Fruit fly (Drosophila melanogaster) Kc167 (cell line): ENCODE measurements around the gene CG13813.

Source experiments
- Myc ChIP-seq: fragments of >200 bp; optimal IDR thresholded peaks from 2 replicates; lab custom pipeline; 2017; ENCODE audit warnings: missing external identifiers
- Sin3A ChIP-seq: fragments of >200 bp; optimal IDR thresholded peaks from 2 replicates; lab custom pipeline; 2018; ENCODE audit warnings: missing external identifiers
- h ChIP-seq: fragments of >200 bp; optimal IDR thresholded peaks from 3 replicates; lab custom pipeline; 2018; ENCODE audit warnings: missing external identifiers
- insv ChIP-seq: fragments of >200 bp; optimal IDR thresholded peaks from 3 replicates; lab custom pipeline; 2018; ENCODE audit warnings: missing external identifiers
- psq ChIP-seq: fragments of >200 bp; optimal IDR thresholded peaks from 2 replicates; lab custom pipeline; 2017; ENCODE audit warnings: missing external identifiers
- ttk ChIP-seq: sonication (Bioruptor generic); optimal IDR thresholded peaks from 2 replicates; lab custom pipeline; 2017; ENCODE audit warnings: missing external identifiers

Gene CG13813

dm6 chr3L:20194731-20195130 lies 36.7 kb upstream of the CG13813 start:
- TF ChIP-seq insv (lab: Kevin White, UChicago): no peak
- no peak for TF ChIP-seq Sin3A (lab: Kevin White, UChicago)
- TF ChIP-seq psq (lab: Kevin White, UChicago): no peak
- no peak for TF ChIP-seq ttk (lab: Kevin White, UChicago)

- TF ChIP-seq h (no peak), Myc (lab: Kevin White, UChicago) (no peak), insv (lab: Kevin White, UChicago) (no peak), ttk (lab: Kevin White, UChicago) (no peak), Sin3A (lab: Kevin White, UChicago) (no peak), psq (lab: Kevin White, UChicago) (no peak)
These were observed 35.6 kb upstream of the CG13813 start for dm6 chr3L:20195875-20196274.

dm6 chr3L:20196321-20196720 lies 35.1 kb upstream of the CG13813 start:
- no peak for TF ChIP-seq Myc (lab: Kevin White, UChicago)
- no peak for TF ChIP-seq insv (lab: Kevin White, UChicago)
- no peak for TF ChIP-seq Sin3A (lab: Kevin White, UChicago)
- no peak for TF ChIP-seq ttk (lab: Kevin White, UChicago)
- no peak for TF ChIP-seq h
- no peak for TF ChIP-seq psq (lab: Kevin White, UChicago)

dm6 chr3L:20197213-20197612 lies 34.3 kb upstream of the CG13813 start:
- no peak for TF ChIP-seq h
- TF ChIP-seq insv (lab: Kevin White, UChicago): no peak
- no peak for TF ChIP-seq ttk (lab: Kevin White, UChicago)
- TF ChIP-seq psq (lab: Kevin White, UChicago): no peak
- no peak for TF ChIP-seq Myc (lab: Kevin White, UChicago)
- no peak for TF ChIP-seq Sin3A (lab: Kevin White, UChicago)

- TF ChIP-seq insv (lab: Kevin White, UChicago) (no peak), Sin3A (lab: Kevin White, UChicago) (no peak), psq (lab: Kevin White, UChicago) (no peak), Myc (lab: Kevin White, UChicago) (no peak), ttk (lab: Kevin White, UChicago) (no peak), h (no peak)
These were observed 33.8 kb upstream of the CG13813 start for dm6 chr3L:20197698-20198097.

dm6 chr3L:20198138-20198559 lies 33.3 kb upstream of the CG13813 start, which contains the start of gene CG42674:
Gene CG42674, minus strand, starts transcription at chr3L:20198317.
- TF ChIP-seq Myc (lab: Kevin White, UChicago) (no peak), ttk (lab: Kevin White, UChicago) (no peak), psq (lab: Kevin White, UChicago) (no peak), insv (lab: Kevin White, UChicago) (no peak), h (no peak), Sin3A (lab: Kevin White, UChicago) (no peak)

- no peak for TF ChIP-seq psq (lab: Kevin White, UChicago)
- TF ChIP-seq h: no peak
- no peak for TF ChIP-seq insv (lab: Kevin White, UChicago)
- TF ChIP-seq ttk (lab: Kevin White, UChicago): no peak
- TF ChIP-seq Sin3A (lab: Kevin White, UChicago): no peak
- TF ChIP-seq Myc (lab: Kevin White, UChicago): no peak
These were observed 31.8 kb upstream of the CG13813 start, which contains the start of gene CG42833 for dm6 chr3L:20199569-20200247. Gene CG42833, plus strand, starts transcription at chr3L:20200093.

- TF ChIP-seq insv (lab: Kevin White, UChicago) (no peak), Myc (lab: Kevin White, UChicago) (no peak), h (no peak), psq (lab: Kevin White, UChicago) (no peak), ttk (lab: Kevin White, UChicago) (no peak), Sin3A (lab: Kevin White, UChicago) (no peak)
These were observed 29.9 kb upstream of the CG13813 start, which contains the start of gene obst-F for dm6 chr3L:20201538-20201937. Gene obst-F, minus strand, starts transcription at chr3L:20201638.

dm6 chr3L:20203587-20203986 lies 27.9 kb upstream of the CG13813 start, which contains the start of gene CG7298:
Gene CG7298, minus strand, starts transcription at chr3L:20203687.
- TF ChIP-seq Sin3A (lab: Kevin White, UChicago) (no peak), h (no peak), psq (lab: Kevin White, UChicago) (no peak), Myc (lab: Kevin White, UChicago) (no peak), insv (lab: Kevin White, UChicago) (no peak)

- no peak for TF ChIP-seq ttk (lab: Kevin White, UChicago)
- TF ChIP-seq Myc (lab: Kevin White, UChicago): no peak
- TF ChIP-seq h: no peak
- TF ChIP-seq insv (lab: Kevin White, UChicago): no peak
- TF ChIP-seq psq (lab: Kevin White, UChicago): no peak
These were observed 25.5 kb upstream of the CG13813 start, which contains the start of gene CG7290 for dm6 chr3L:20205946-20206345. Gene CG7290, minus strand, starts transcription at chr3L:20206046.

dm6 chr3L:20206950-20207584 lies 24.4 kb upstream of the CG13813 start, which contains the start of gene CG6996:
Gene CG6996, plus strand, starts transcription at chr3L:20207534.
- TF ChIP-seq insv (lab: Kevin White, UChicago) (no peak), h (no peak), Myc (lab: Kevin White, UChicago) (no peak), ttk (lab: Kevin White, UChicago) (no peak), Sin3A (lab: Kevin White, UChicago) (no peak), psq (lab: Kevin White, UChicago) (no peak)
